Worm (Caenorhabditis elegans): ENCODE data around the gene glf-1.

Gene glf-1

ce11 chrIV:5923112-5923511 is 37.5 kb downstream of the glf-1 start:
- peak; percentile 5 for TF ChIP-seq unc-62 (GFP tag; optimal IDR thresholded peaks at IDR 0.05)
- TF ChIP-seq eor-1 (tag; optimal IDR thresholded peaks at IDR 0.05): no peak

- no peak for TF ChIP-seq eor-1 (tag; optimal IDR thresholded peaks at IDR 0.05)
Observed at ce11 chrIV:5924241-5924640, 38.6 kb downstream of the glf-1 start.

DNA sequence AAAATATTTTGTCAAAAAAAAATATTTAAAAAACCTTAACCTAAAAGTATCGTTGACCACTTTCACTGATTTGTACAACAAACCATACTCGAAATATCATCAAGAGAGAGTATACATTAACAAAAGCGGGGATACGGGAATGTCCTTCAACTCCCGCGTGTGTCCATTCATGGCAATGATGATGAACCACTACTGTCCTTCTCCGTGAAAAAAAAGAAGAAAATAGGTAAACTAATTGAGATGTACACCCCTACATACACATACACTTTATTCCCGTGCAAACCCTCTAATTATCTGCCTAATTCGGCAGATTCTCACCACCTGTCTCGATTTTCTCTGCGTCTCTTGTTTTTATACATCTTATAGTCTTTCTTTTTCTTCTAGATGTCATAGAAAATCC is 41.0 kb downstream of the glf-1 start:
- TF ChIP-seq egl-5 (tag; optimal IDR thresholded peaks at IDR 0.05): peak; percentile 6
- TF ChIP-seq nhr-23 (tag; optimal IDR thresholded peaks at IDR 0.05): peak; percentile 50
- no peak for TF ChIP-seq skn-1 (tag; optimal IDR thresholded peaks at IDR 0.05)
- no peak for TF ChIP-seq nhr-28 (tag; optimal IDR thresholded peaks at IDR 0.05)
- TF ChIP-seq lsy-12 (tag; optimal IDR thresholded peaks at IDR 0.05): no peak
- TF ChIP-seq hmg-11 (tag; optimal IDR thresholded peaks at IDR 0.05): peak; percentile 9
- TF ChIP-seq nhr-43 (tag; optimal IDR thresholded peaks at IDR 0.05; ENCODE audit: poor library complexity, severe bottlenecking): no peak
- TF ChIP-seq lin-39 (tag; optimal IDR thresholded peaks at IDR 0.05): no peak
- TF ChIP-seq nhr-25 (tag; optimal IDR thresholded peaks at IDR 0.05): peak; percentile 64

DNA sequence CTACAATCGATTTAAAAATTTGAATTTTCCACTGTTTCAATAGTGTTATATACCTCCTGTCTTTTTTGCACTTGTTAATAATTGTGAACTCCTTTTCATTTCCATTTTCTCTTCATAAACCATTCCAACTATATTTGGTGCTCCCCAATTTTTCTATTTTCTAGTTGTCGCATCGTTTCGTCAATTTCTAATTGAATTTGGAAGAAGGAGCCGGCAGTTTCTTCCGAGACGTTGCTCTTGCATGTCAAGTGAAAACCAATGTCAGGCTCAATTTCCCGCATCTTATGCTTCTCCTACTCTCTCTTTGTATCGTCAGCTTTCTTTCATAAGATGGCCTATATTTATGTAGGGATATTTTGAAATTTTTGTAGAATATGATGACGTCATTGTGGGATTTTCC is 42.2 kb downstream of the glf-1 start:
- TF ChIP-seq skn-1 (tag; optimal IDR thresholded peaks at IDR 0.05): no peak
- no peak for TF ChIP-seq nhr-76 (tag; optimal IDR thresholded peaks at IDR 0.05)
- no peak for TF ChIP-seq mdl-1 (tag; optimal IDR thresholded peaks at IDR 0.05)
- no peak for TF ChIP-seq fkh-10 (GFP tag; optimal IDR thresholded peaks at IDR 0.05)
- TF ChIP-seq nhr-77 (tag; optimal IDR thresholded peaks at IDR 0.05): no peak
- no peak for TF ChIP-seq pha-4 (tag; optimal IDR thresholded peaks at IDR 0.05)

- TF ChIP-seq ztf-11 (tag; optimal IDR thresholded peaks at IDR 0.05): no peak
- no peak for TF ChIP-seq nfya-1 (tag; optimal IDR thresholded peaks at IDR 0.05; ENCODE audit: insufficient read depth)
- no peak for TF ChIP-seq elt-2 (tag; optimal IDR thresholded peaks at IDR 0.05)
- TF ChIP-seq ZK546.5 (tag; optimal IDR thresholded peaks at IDR 0.05): no peak
- TF ChIP-seq nhr-23 (tag; optimal IDR thresholded peaks at IDR 0.05): no peak
- no peak for TF ChIP-seq nhr-43 (tag; optimal IDR thresholded peaks at IDR 0.05; ENCODE audit: poor library complexity, severe bottlenecking)
- no peak for TF ChIP-seq fos-1 (tag; optimal IDR thresholded peaks at IDR 0.05)
- no peak for TF ChIP-seq egl-27 (tag; optimal IDR thresholded peaks at IDR 0.05)
- TF ChIP-seq ceh-9 (tag; optimal IDR thresholded peaks at IDR 0.05): no peak
- TF ChIP-seq lin-39 (tag; optimal IDR thresholded peaks at IDR 0.05): no peak
- no peak for TF ChIP-seq elt-1 (tag; optimal IDR thresholded peaks at IDR 0.05)
- no peak for TF ChIP-seq nhr-28 (tag; optimal IDR thresholded peaks at IDR 0.05)
- no peak for TF ChIP-seq ceh-16 (tag; optimal IDR thresholded peaks at IDR 0.05)
- TF ChIP-seq skn-1 (tag; optimal IDR thresholded peaks at IDR 0.05): no peak
- TF ChIP-seq eor-1 (tag; optimal IDR thresholded peaks at IDR 0.05): no peak
- no peak for TF ChIP-seq egl-5 (tag; optimal IDR thresholded peaks at IDR 0.05)
- no peak for TF ChIP-seq aly-2 (tag; optimal IDR thresholded peaks at IDR 0.05)
- TF ChIP-seq hmg-11 (tag; optimal IDR thresholded peaks at IDR 0.05): no peak
Observed at ce11 chrIV:5928957-5929356, 43.3 kb downstream of the glf-1 start.

DNA sequence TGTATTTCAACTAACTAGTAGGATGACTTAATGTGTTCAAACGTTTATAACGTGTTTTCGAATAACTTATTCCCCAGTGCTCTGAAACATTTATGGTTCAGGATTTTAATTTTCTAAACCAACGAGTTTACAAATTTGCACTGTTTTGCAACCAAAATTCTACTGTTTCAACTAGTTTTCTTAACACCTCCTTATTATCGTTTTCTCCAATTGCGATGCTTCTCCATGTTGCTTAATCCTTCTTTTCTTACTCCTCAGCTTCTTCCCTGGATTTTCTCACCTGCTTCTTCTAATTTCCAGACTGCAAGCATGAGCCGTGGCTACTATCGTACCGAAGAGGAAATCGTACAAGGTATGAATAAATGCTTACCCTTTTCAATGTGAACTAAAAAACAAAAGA is 44.7 kb downstream of the glf-1 start, which contains the start of gene lin-33:
Gene lin-33, plus strand, starts transcription at position 301 of the 400 bp plus-strand sequence.
- TF ChIP-seq aly-2 (tag; optimal IDR thresholded peaks at IDR 0.05) (no peak), snpc-4 (tag; optimal IDR thresholded peaks at IDR 0.05) (no peak), fkh-2 (tag; optimal IDR thresholded peaks at IDR 0.05) (no peak), nhr-28 (tag; optimal IDR thresholded peaks at IDR 0.05) (no peak), nhr-25 (tag; optimal IDR thresholded peaks at IDR 0.05) (no peak), nfya-1 (tag; optimal IDR thresholded peaks at IDR 0.05; ENCODE audit: insufficient read depth) (no peak), ama-1 (optimal IDR thresholded peaks at IDR 0.05) (no peak), pha-4 (tag; optimal IDR thresholded peaks at IDR 0.05) (no peak)

ce11 chrIV:5934046-5934445 is 48.4 kb downstream of the glf-1 start, which contains the start of gene H32C10.1:
H32C10.1 (plus strand) TSS chrIV:5934346.
- TF ChIP-seq elt-3 (tag; optimal IDR thresholded peaks at IDR 0.05) (no peak), nhr-43 (tag; optimal IDR thresholded peaks at IDR 0.05; ENCODE audit: poor library complexity, severe bottlenecking) (no peak), fos-1 (tag; optimal IDR thresholded peaks at IDR 0.05) (no peak), nhr-12 (tag; optimal IDR thresholded peaks at IDR 0.05) (no peak), lin-15B (tag; optimal IDR thresholded peaks at IDR 0.05) (no peak), fkh-2 (tag; optimal IDR thresholded peaks at IDR 0.05) (no peak), snpc-4 (tag; optimal IDR thresholded peaks at IDR 0.05) (no peak), mml-1 (tag; optimal IDR thresholded peaks at IDR 0.05) (no peak), daf-12 (tag; optimal IDR thresholded peaks at IDR 0.05) (no peak), elt-2 (tag; optimal IDR thresholded peaks at IDR 0.05) (no peak), ZK546.5 (tag; optimal IDR thresholded peaks at IDR 0.05) (no peak), nhr-28 (tag; optimal IDR thresholded peaks at IDR 0.05) (no peak), nhr-67 (tag; optimal IDR thresholded peaks at IDR 0.05) (no peak), elt-1 (tag; optimal IDR thresholded peaks at IDR 0.05) (no peak), egl-27 (tag; optimal IDR thresholded peaks at IDR 0.05) (no peak)
